Worm (Caenorhabditis elegans): ENCODE measurements around the gene popl-7.

The popl-7 gene

DNA sequence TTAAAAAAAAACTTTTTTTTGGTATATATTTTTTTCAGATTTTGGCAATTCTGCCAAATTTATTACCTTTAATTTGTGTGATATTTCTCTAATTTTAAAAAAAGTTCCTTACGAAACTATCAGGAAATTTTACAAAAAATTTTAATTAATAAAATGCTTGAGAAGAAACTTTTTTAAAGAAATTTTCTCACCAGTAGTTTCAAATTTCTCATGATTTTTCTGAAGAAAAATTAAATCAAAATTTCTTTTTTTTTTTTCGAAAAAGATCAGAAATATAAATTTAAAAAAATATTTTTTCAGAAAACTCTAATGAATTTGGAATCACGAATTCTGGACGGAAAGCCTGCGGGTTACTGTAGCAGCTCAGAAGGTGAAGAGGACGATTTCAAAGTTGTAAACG is 7.2 kb downstream of the popl-7 start, which contains the start of gene mau-8:
Gene mau-8 (plus strand): TSS at position 301 of the 400 bp plus-strand sequence.
- TF ChIP-seq efl-1 (optimal IDR thresholded peaks at IDR 0.05) = no peak
- TF ChIP-seq efl-1 (GFP tag; optimal IDR thresholded peaks at IDR 0.05 in 1 of 2) = no peak
- no peak for TF ChIP-seq ceh-82 (tag; optimal IDR thresholded peaks at IDR 0.05)
- TF ChIP-seq unc-30 (tag; optimal IDR thresholded peaks at IDR 0.05) = no peak
- TF ChIP-seq Y116A8C.19 (tag; optimal IDR thresholded peaks at IDR 0.05; ENCODE audit: borderline replicate concordance) = no peak
- TF ChIP-seq lin-15B (tag; optimal IDR thresholded peaks at IDR 0.05) = no peak
- TF ChIP-seq nhr-12 (tag; optimal IDR thresholded peaks at IDR 0.05) = no peak
- no peak for TF ChIP-seq ceh-63 (GFP tag; optimal IDR thresholded peaks at IDR 0.05)
- TF ChIP-seq nhr-76 (tag; optimal IDR thresholded peaks at IDR 0.05) = no peak
- TF ChIP-seq nhr-85 (tag) = no peak
- no peak for TF ChIP-seq ztf-4 (tag; optimal IDR thresholded peaks at IDR 0.05)
- no peak for TF ChIP-seq aha-1 (tag; optimal IDR thresholded peaks at IDR 0.05)
- no peak for TF ChIP-seq efl-3 (GFP tag; optimal IDR thresholded peaks at IDR 0.05)

DNA sequence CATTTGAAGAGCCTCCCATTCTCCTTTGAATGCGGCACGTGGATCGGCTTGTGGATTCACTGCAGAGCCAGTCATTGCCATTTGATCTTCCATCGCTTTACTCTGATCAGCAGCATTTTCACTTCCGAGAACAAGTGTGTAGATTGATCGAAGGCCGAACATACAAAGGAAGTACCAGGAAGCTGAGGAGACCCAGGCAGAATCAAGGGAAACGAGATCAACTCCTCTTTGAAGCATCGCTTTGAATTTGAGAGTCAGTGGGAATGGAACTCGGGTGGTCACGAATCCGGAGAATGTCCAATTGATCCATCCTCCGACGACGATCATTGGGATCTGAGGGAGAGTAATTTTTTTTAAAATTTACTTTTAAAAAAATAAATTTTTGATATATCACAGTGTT is 10.0 kb downstream of the popl-7 start:
- TF ChIP-seq efl-1 (optimal IDR thresholded peaks at IDR 0.05) (no peak), efl-1 (GFP tag; optimal IDR thresholded peaks at IDR 0.05 in 1 of 2) (peak in 1 of 2 experiments; percentile 58), lin-13 (GFP tag; optimal IDR thresholded peaks at IDR 0.05) (no peak)

DNA sequence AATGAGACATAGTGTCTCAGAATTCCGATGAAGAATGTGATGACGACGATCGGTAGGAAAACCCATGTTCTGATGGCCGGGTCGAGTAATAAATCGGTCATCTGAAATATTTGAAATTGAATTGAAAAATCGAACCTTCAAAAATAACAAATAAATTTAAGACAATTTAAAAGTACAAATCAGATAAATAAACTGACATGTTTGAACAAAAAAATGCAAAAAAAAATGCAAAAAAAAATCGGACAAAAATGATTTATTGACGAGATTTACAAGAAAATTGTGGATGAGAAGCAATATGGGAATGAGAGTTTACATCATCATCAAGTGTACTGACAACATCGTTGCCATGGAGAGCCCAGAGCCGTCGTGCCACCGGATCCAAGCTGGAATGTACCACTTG is 11.3 kb downstream of the popl-7 start, which contains the start of gene emc-3:
Gene emc-3 (minus strand): TSS at position 101 of the 400 bp plus-strand sequence.
- TF ChIP-seq unc-30 (tag; optimal IDR thresholded peaks at IDR 0.05) (no peak), unc-130 (tag; optimal IDR thresholded peaks at IDR 0.05) (no peak), lsy-2 (tag; optimal IDR thresholded peaks at IDR 0.05) (no peak), hpl-2 (GFP tag; optimal IDR thresholded peaks at IDR 0.05) (no peak), nhr-47 (tag; optimal IDR thresholded peaks at IDR 0.05) (no peak), nhr-76 (tag; optimal IDR thresholded peaks at IDR 0.05) (no peak), tbx-2 (tag; optimal IDR thresholded peaks at IDR 0.05) (no peak), lin-13 (GFP tag; optimal IDR thresholded peaks at IDR 0.05) (no peak), Y116A8C.19 (tag; optimal IDR thresholded peaks at IDR 0.05; ENCODE audit: borderline replicate concordance) (no peak), sox-4 (tag; optimal IDR thresholded peaks at IDR 0.05) (no peak), nhr-71 (tag; optimal IDR thresholded peaks at IDR 0.05) (no peak), nhr-20 (tag; optimal IDR thresholded peaks at IDR 0.05) (no peak), jun-1 (tag; optimal IDR thresholded peaks at IDR 0.05) (no peak), aha-1 (tag; optimal IDR thresholded peaks at IDR 0.05) (no peak), C16A3.4 (tag; optimal IDR thresholded peaks at IDR 0.05) (no peak), rnt-1 (tag; optimal IDR thresholded peaks at IDR 0.05) (no peak), irx-1 (tag; optimal IDR thresholded peaks at IDR 0.05) (no peak), lin-15B (tag; optimal IDR thresholded peaks at IDR 0.05) (no peak)

DNA sequence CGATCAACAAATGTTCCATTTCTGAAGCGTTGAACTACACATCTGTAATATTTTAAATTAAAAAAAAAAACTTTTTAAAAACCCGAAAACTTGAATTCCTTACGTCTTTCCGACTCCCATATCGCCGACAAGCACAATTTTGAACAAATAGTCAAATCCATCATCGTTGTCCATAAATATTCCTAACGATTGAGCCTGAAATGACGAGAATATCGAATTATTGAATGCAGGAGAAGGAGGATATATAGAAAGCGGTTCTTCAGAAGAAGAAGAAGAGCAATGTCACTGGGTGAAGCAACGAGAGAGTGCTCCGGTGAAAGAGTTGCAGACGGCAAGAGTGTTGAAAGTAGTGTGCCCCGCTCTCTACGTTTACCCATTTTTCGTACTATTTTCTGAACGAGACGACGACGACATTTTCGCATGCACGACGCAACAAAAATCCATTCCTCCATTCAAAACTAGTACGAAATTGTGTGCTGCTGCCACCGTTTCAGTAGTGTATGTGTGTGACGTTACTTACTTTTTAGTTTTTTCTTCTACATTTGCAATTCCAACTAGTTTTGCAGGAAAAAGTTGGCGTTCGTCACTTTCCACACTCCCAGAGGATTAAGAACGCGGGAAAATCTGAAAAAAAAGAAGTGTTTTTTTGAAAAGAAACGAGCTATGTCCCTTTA is 13.4 kb downstream of the popl-7 start, which contains the start of gene rab-19:
Gene rab-19 (minus strand): TSS at position 624 of the 674 bp plus-strand sequence.
- TF ChIP-seq nhr-47 (tag; optimal IDR thresholded peaks at IDR 0.05) (peak; percentile 17), xbp-1 (tag; optimal IDR thresholded peaks at IDR 0.05) (peak; percentile 14), sox-4 (tag; optimal IDR thresholded peaks at IDR 0.05) (no peak), nhr-71 (tag; optimal IDR thresholded peaks at IDR 0.05) (peak; percentile 27), efl-1 (optimal IDR thresholded peaks at IDR 0.05) (peak; percentile 19 to 28), efl-1 (GFP tag; optimal IDR thresholded peaks at IDR 0.05 in 1 of 2) (peak in 1 of 2 experiments; percentile 9), fkh-8 (tag; optimal IDR thresholded peaks at IDR 0.05) (peak; percentile 26), unc-62 (GFP tag; optimal IDR thresholded peaks at IDR 0.05) (no peak), swsn-7 (tag; optimal IDR thresholded peaks at IDR 0.05) (peak; percentile 18), lsy-2 (tag; optimal IDR thresholded peaks at IDR 0.05) (peak; percentile 1 to 23), lin-35 (GFP tag; optimal IDR thresholded peaks at IDR 0.05) (peak in 1 of 2 experiments; percentile 30), snu-23 (GFP tag; optimal IDR thresholded peaks at IDR 0.05) (peak; percentile 42), lin-14 (GFP tag; optimal IDR thresholded peaks at IDR 0.05) (no peak), F16B12.6 (tag; optimal IDR thresholded peaks at IDR 0.05) (no peak), ceh-82 (tag; optimal IDR thresholded peaks at IDR 0.05) (peak in 2 of 3 experiments; percentile 22 to 43), Y116A8C.19 (tag; optimal IDR thresholded peaks at IDR 0.05; ENCODE audit: borderline replicate concordance) (no peak)

Data from whole organism, L1 larva.